Fruit fly (Drosophila melanogaster) whole organism, embryonic: ENCODE measurements around the gene Tango2.
A peak's percentile ranks its signal among the peaks of the same experiment; 100 is the strongest.

Experiments
- Atf6 ChIP-seq: fragments of 200-800 bp; sonication (Bioruptor generic); IDR thresholded peaks from 2 replicates; pipeline ENCODE4 v1.3.6; 2022; ENCODE audit warnings: missing biosample characterization, missing genetic modification characterization
- BtbVII ChIP-seq: fragments of 200-800 bp; sonication (Bioruptor generic); optimal IDR thresholded peaks from 3 replicates; lab custom pipeline; 2017; ENCODE audit warnings: missing biosample characterization, mild to moderate bottlenecking, missing genetic modification characterization
- CG10979 ChIP-seq: fragments of 200-800 bp; sonication (Bioruptor generic); optimal IDR thresholded peaks from 2 replicates; lab custom pipeline; 2018; ENCODE audit warnings: missing biosample characterization, mild to moderate bottlenecking, missing genetic modification characterization, moderate library complexity
- CG11695 ChIP-seq: fragments of 200-800 bp; sonication (Bioruptor generic); IDR thresholded peaks from 3 replicates; pipeline ENCODE4 v1.3.6; 2022; ENCODE audit warnings: missing biosample characterization, missing genetic modification characterization
- CG12104 ChIP-seq: fragments of 200-800 bp; sonication (Bioruptor generic); optimal IDR thresholded peaks from 3 replicates; lab custom pipeline; 2016; ENCODE audit warnings: missing biosample characterization, missing genetic modification characterization
- CG13287 ChIP-seq: fragments of 200-800 bp; sonication (Bioruptor generic); IDR thresholded peaks from 2 replicates; pipeline ENCODE4 v1.3.6; 2022; ENCODE audit warnings: missing biosample characterization, missing genetic modification characterization; ENCODE audit not compliant: partially characterized antibody
- CG13894 ChIP-seq: fragments of 200-800 bp; sonication (Bioruptor generic); optimal IDR thresholded peaks from 3 replicates; lab custom pipeline; 2018; ENCODE audit warnings: missing biosample characterization, mild to moderate bottlenecking, missing genetic modification characterization, moderate library complexity
- CG14014 ChIP-seq: fragments of 200-800 bp; sonication (Bioruptor generic); IDR thresholded peaks from 2 replicates; pipeline ENCODE4 v1.3.6; 2022; ENCODE audit warnings: missing biosample characterization, missing genetic modification characterization
- CG15011 ChIP-seq: fragments of 200-800 bp; sonication (Bioruptor generic); optimal IDR thresholded peaks from 3 replicates; lab custom pipeline; 2018; ENCODE audit warnings: missing biosample characterization, mild to moderate bottlenecking, missing genetic modification characterization
- CG1529 ChIP-seq: fragments of 200-800 bp; sonication (Bioruptor generic); optimal IDR thresholded peaks from 3 replicates; lab custom pipeline; 2018; ENCODE audit warnings: missing biosample characterization, missing genetic modification characterization
- CG15479 ChIP-seq: fragments of 200-800 bp; sonication (Bioruptor generic); optimal IDR thresholded peaks from 3 replicates; lab custom pipeline; 2019; ENCODE audit warnings: missing biosample characterization, mild to moderate bottlenecking, missing genetic modification characterization, moderate library complexity
- CG15696 ChIP-seq: fragments of 200-800 bp; sonication (Bioruptor generic); optimal IDR thresholded peaks from 2 replicates; lab custom pipeline; 2019; ENCODE audit warnings: missing biosample characterization, mild to moderate bottlenecking, missing genetic modification characterization, moderate library complexity
- CG16813 ChIP-seq: fragments of 200-800 bp; sonication (Bioruptor generic); IDR thresholded peaks from 3 replicates; pipeline ENCODE4 v1.3.6; 2022; ENCODE audit warnings: missing biosample characterization, missing genetic modification characterization; ENCODE audit not compliant: partially characterized antibody
- CG4424 ChIP-seq: fragments of 200-800 bp; sonication (Bioruptor generic); optimal IDR thresholded peaks from 3 replicates; lab custom pipeline; 2016; ENCODE audit warnings: missing biosample characterization, missing genetic modification characterization
- CG4730 ChIP-seq: fragments of 200-800 bp; sonication (Bioruptor generic); IDR thresholded peaks from 2 replicates; pipeline ENCODE4 v1.3.6; 2022; ENCODE audit warnings: missing biosample characterization, missing genetic modification characterization
- CG4820 ChIP-seq: fragments of 200-800 bp; sonication (Bioruptor generic); optimal IDR thresholded peaks from 3 replicates; lab custom pipeline; 2016; ENCODE audit warnings: missing biosample characterization, missing genetic modification characterization
- CG6272 ChIP-seq: fragments of 200-800 bp; sonication (Bioruptor generic); IDR thresholded peaks from 2 replicates; pipeline ENCODE4 v1.3.6; 2022; ENCODE audit warnings: missing biosample characterization, missing genetic modification characterization
- CG6765 ChIP-seq: fragments of 200-800 bp; sonication (Bioruptor generic); optimal IDR thresholded peaks from 3 replicates; lab custom pipeline; 2017; ENCODE audit warnings: missing biosample characterization, mild to moderate bottlenecking, missing genetic modification characterization
- CG7271 ChIP-seq: fragments of 200-800 bp; sonication (Bioruptor generic); optimal IDR thresholded peaks from 2 replicates; lab custom pipeline; 2018; ENCODE audit warnings: missing biosample characterization, mild to moderate bottlenecking, missing genetic modification characterization, moderate library complexity
- CG8089 ChIP-seq: fragments of 200-800 bp; sonication (Bioruptor generic); optimal IDR thresholded peaks from 3 replicates; lab custom pipeline; 2016; ENCODE audit warnings: missing biosample characterization, missing genetic modification characterization
- D19B ChIP-seq: fragments of 200-800 bp; sonication (Bioruptor generic); optimal IDR thresholded peaks from 2 replicates; lab custom pipeline; 2017; ENCODE audit warnings: missing biosample characterization, mild to moderate bottlenecking, missing genetic modification characterization
- Dref ChIP-seq: fragments of 200-800 bp; sonication (Bioruptor generic); IDR thresholded peaks from 2 replicates; pipeline ENCODE4 v1.3.6; 2022; ENCODE audit warnings: missing biosample characterization, missing genetic modification characterization
- E2f2 ChIP-seq: fragments of 200-800 bp; sonication (Bioruptor generic); IDR thresholded peaks from 2 replicates; pipeline ENCODE4 v1.3.6; 2022; ENCODE audit warnings: missing biosample characterization, missing genetic modification characterization
- Ets97D ChIP-seq: fragments of 200-800 bp; sonication (Bioruptor generic); optimal IDR thresholded peaks from 3 replicates; lab custom pipeline; 2016; ENCODE audit warnings: missing biosample characterization, missing genetic modification characterization
- Fer1 ChIP-seq: fragments of 200-800 bp; sonication (Bioruptor generic); optimal IDR thresholded peaks from 2 replicates; lab custom pipeline; 2017; ENCODE audit warnings: missing biosample characterization, mild to moderate bottlenecking, missing genetic modification characterization
- Jarid2 ChIP-seq: fragments of 200-800 bp; sonication (Bioruptor generic); optimal IDR thresholded peaks from 3 replicates; lab custom pipeline; 2017; ENCODE audit warnings: mild to moderate bottlenecking, missing biosample characterization, missing genetic modification reagents, missing genetic modification characterization
- Kr ChIP-seq: fragments of 200-800 bp; sonication (Bioruptor generic); optimal IDR thresholded peaks from 2 replicates; lab custom pipeline; 2017; ENCODE audit warnings: missing biosample characterization, mild to moderate bottlenecking, missing genetic modification characterization
- Mes4 ChIP-seq: fragments of 200-800 bp; sonication (Bioruptor generic); optimal IDR thresholded peaks from 2 replicates; lab custom pipeline; 2016; ENCODE audit warnings: missing biosample characterization, missing genetic modification characterization
- Oli ChIP-seq: fragments of 200-800 bp; sonication (Bioruptor generic); optimal IDR thresholded peaks from 2 replicates; lab custom pipeline; 2018; ENCODE audit warnings: missing biosample characterization, mild to moderate bottlenecking, missing genetic modification characterization, moderate library complexity
- Sin3A ChIP-seq: fragments of >200 bp; optimal IDR thresholded peaks from 2 replicates; lab custom pipeline; 2018
- Sox102F ChIP-seq: fragments of 200-800 bp; sonication (Bioruptor generic); optimal IDR thresholded peaks from 2 replicates; lab custom pipeline; 2018; ENCODE audit warnings: missing biosample characterization, mild to moderate bottlenecking, missing genetic modification characterization, moderate library complexity
- TFAM ChIP-seq: fragments of 200-800 bp; sonication (Bioruptor generic); optimal IDR thresholded peaks from 2 replicates; lab custom pipeline; 2017; ENCODE audit warnings: missing biosample characterization, missing genetic modification characterization, inconsistent platforms
- al ChIP-seq: fragments of 200-800 bp; sonication (Bioruptor generic); IDR thresholded peaks from 2 replicates; pipeline ENCODE4 v1.3.6; 2022; ENCODE audit warnings: missing biosample characterization, missing genetic modification characterization
- ash1 ChIP-seq: fragments of 200-800 bp; sonication (Bioruptor generic); optimal IDR thresholded peaks from 2 replicates; lab custom pipeline; 2018; ENCODE audit warnings: missing biosample characterization, mild to moderate bottlenecking, missing genetic modification characterization
- chinmo ChIP-seq: fragments of 200-800 bp; sonication (Bioruptor generic); IDR thresholded peaks from 4 replicates; pipeline ENCODE4 v1.3.6; 2022; ENCODE audit warnings: missing biosample characterization, missing genetic modification characterization; ENCODE audit not compliant: partially characterized antibody
- dati ChIP-seq: fragments of 200-800 bp; sonication (Bioruptor generic); IDR thresholded peaks from 2 replicates; pipeline ENCODE4 v1.3.6; 2022; ENCODE audit warnings: missing biosample characterization, missing genetic modification characterization
- fu2 ChIP-seq: fragments of 200-800 bp; sonication (Bioruptor generic); optimal IDR thresholded peaks from 2 replicates; lab custom pipeline; 2016; ENCODE audit warnings: missing biosample characterization, missing genetic modification characterization
- gcm2 ChIP-seq: fragments of 200-800 bp; sonication (Bioruptor generic); optimal IDR thresholded peaks from 2 replicates; lab custom pipeline; 2016; ENCODE audit warnings: missing biosample characterization, missing genetic modification characterization
- gsb ChIP-seq: fragments of 200-800 bp; sonication (Bioruptor generic); IDR thresholded peaks from 2 replicates; pipeline ENCODE4 v1.3.6; 2022; ENCODE audit warnings: missing biosample characterization, missing genetic modification characterization
- gt ChIP-seq: fragments of 200-800 bp; sonication (Bioruptor generic); IDR thresholded peaks from 2 replicates; pipeline ENCODE4 v1.3.6; 2022; ENCODE audit warnings: missing biosample characterization, missing genetic modification characterization
- insv ChIP-seq, 2 experiments: fragments of 200-800 bp; sonication (Bioruptor generic); optimal IDR thresholded peaks; 3 replicates each; lab custom pipeline; 2016 to 2018; ENCODE audit warnings: missing biosample characterization in 2 of 2, missing genetic modification characterization in 2 of 2
- jing ChIP-seq: fragments of 200-800 bp; sonication (Bioruptor generic); optimal IDR thresholded peaks from 2 replicates; lab custom pipeline; 2018; ENCODE audit warnings: missing biosample characterization, mild to moderate bottlenecking, missing genetic modification characterization
- knrl ChIP-seq: fragments of 200-800 bp; sonication (Bioruptor generic); IDR thresholded peaks from 3 replicates; pipeline ENCODE4 v1.3.6; 2022; ENCODE audit warnings: missing biosample characterization, missing genetic modification characterization; ENCODE audit not compliant: partially characterized antibody
- lilli ChIP-seq: fragments of 200-800 bp; sonication (Bioruptor generic); optimal IDR thresholded peaks from 3 replicates; lab custom pipeline; 2016; ENCODE audit warnings: missing biosample characterization, missing genetic modification characterization
- lola ChIP-seq, 3 experiments: fragments of >200 bp in 2 of 3; fragments of 200-800 bp in 1 of 3; sonication (Bioruptor generic) in 1 of 3; optimal IDR thresholded peaks; 2 replicates each; lab custom pipeline; 2017 to 2019; ENCODE audit warnings: missing biosample characterization in 3 of 3, missing genetic modification characterization in 3 of 3, mild to moderate bottlenecking in 1 of 3, moderate library complexity in 1 of 3
- maf-S ChIP-seq: fragments of 200-800 bp; sonication (Bioruptor generic); optimal IDR thresholded peaks from 2 replicates; lab custom pipeline; 2016; ENCODE audit warnings: missing biosample characterization, missing genetic modification characterization
- mld ChIP-seq: fragments of 200-800 bp; sonication (Bioruptor generic); IDR thresholded peaks from 3 replicates; pipeline ENCODE4 v1.3.6; 2022; ENCODE audit warnings: missing biosample characterization, missing genetic modification characterization; ENCODE audit not compliant: partially characterized antibody
- oc ChIP-seq: fragments of 200-800 bp; sonication (Bioruptor generic); optimal IDR thresholded peaks from 2 replicates; lab custom pipeline; 2018; ENCODE audit warnings: missing biosample characterization, mild to moderate bottlenecking, missing genetic modification characterization, moderate library complexity
- schlank ChIP-seq: fragments of 200-800 bp; sonication (Bioruptor generic); optimal IDR thresholded peaks from 2 replicates; lab custom pipeline; 2018; ENCODE audit warnings: missing biosample characterization, mild to moderate bottlenecking, missing genetic modification characterization
- ssp ChIP-seq: fragments of 200-800 bp; sonication (Bioruptor generic); IDR thresholded peaks from 2 replicates; pipeline ENCODE4 v1.3.6; 2022; ENCODE audit warnings: missing biosample characterization, missing genetic modification characterization
- tin ChIP-seq: fragments of 200-800 bp; sonication (Bioruptor generic); optimal IDR thresholded peaks from 3 replicates; lab custom pipeline; 2016; ENCODE audit warnings: missing biosample characterization, missing genetic modification characterization

Tango2 gene

DNA sequence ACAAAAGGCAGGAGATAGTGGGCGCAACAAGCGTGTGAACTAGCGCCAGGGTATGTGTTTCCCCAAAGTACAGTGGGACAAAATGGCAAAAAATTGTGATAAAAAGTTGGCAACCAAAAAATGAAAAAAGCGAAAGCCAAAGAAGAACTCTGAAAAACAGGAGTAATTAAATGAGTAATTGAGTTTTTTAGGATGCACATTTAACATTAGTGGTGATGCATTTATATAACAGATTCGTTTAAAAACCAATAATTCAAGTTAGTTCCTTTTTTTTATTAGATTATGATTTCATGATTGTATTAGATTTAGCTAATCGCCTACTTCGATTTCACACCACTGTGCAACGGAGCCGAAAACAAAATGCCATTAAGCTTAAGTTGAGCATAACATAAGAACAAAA, 44.4 kb upstream of the Tango2 start (continued):
- TF ChIP-seq ash1 (GFP tag; lab: Kevin White, UChicago) (no peak), jing (GFP tag; lab: Kevin White, UChicago) (peak; percentile 8), CG1529 (GFP tag; lab: Kevin White, UChicago) (peak; percentile 43), Ets97D (no peak), ssp (GFP tag; lab: Robert Waterston, UW) (peak; percentile 36; the same call in 1 of the 2 replicates), CG4820 (GFP tag; lab: Kevin White, UChicago) (peak; percentile 52), Dref (GFP tag; lab: Robert Waterston, UW) (no peak), CG6272 (no peak), D19B (GFP tag; lab: Kevin White, UChicago) (peak; percentile 20), insv (GFP tag; optimal IDR thresholded peaks at IDR 0.05; lab: Kevin White, UChicago) (no peak), CG4424 (peak; percentile 59), Oli (tag; lab: Kevin White, UChicago) (peak; percentile 77), chinmo (GFP tag; lab: Robert Waterston, UW) (no peak), Sin3A (lab: Kevin White, UChicago) (no peak), CG12104 (GFP tag; lab: Kevin White, UChicago) (peak; percentile 9), CG13287 (GFP tag; lab: Robert Waterston, UW) (no peak), CG8089 (GFP tag; lab: Kevin White, UChicago) (no peak), oc (tag; lab: Kevin White, UChicago) (no peak), mld (GFP tag; lab: Robert Waterston, UW) (no peak), CG14014 (GFP tag; lab: Robert Waterston, UW) (0 out of 2 replicates have a peak, but pooled peaks have one; percentile 27), CG13894 (tag; lab: Kevin White, UChicago) (peak; percentile 1), fu2 (peak; percentile 13), lola (GFP tag; optimal IDR thresholded peaks at IDR 0.05; lab: Kevin White, UChicago) (peak in 1 of 3 experiments; percentile 70), E2f2 (no peak), CG7271 (tag; lab: Kevin White, UChicago) (no peak), Jarid2 (GFP tag; lab: Kevin White, UChicago) (peak; percentile 7), CG15479 (GFP tag; lab: Kevin White, UChicago) (no peak), TFAM (GFP tag; lab: Kevin White, UChicago) (no peak), gt (GFP tag; lab: Robert Waterston, UW) (no peak), schlank (tag; lab: Kevin White, UChicago) (no peak), maf-S (GFP tag; lab: Kevin White, UChicago) (peak; percentile 8), CG6765 (GFP tag; lab: Kevin White, UChicago) (no peak), al (GFP tag; lab: Robert Waterston, UW) (peak; percentile 30; the same call in 1 of the 2 replicates), CG15696 (no peak), Mes4 (no peak), gsb (GFP tag; lab: Robert Waterston, UW) (no peak), tin (GFP tag; lab: Kevin White, UChicago) (peak; percentile 42), CG16813 (GFP tag; lab: Robert Waterston, UW) (no peak), CG11695 (peak; percentile 68; the same call in 2 of the 3 replicates), gcm2 (GFP tag; lab: Kevin White, UChicago) (no peak), dati (GFP tag; lab: Robert Waterston, UW) (no peak), knrl (no peak), Atf6 (GFP tag; lab: Robert Waterston, UW) (peak; percentile 49; the same call in 1 of the 2 replicates), BtbVII (GFP tag; lab: Kevin White, UChicago) (peak; percentile 29), Kr (GFP tag; lab: Kevin White, UChicago) (no peak), Fer1 (GFP tag; lab: Kevin White, UChicago) (peak; percentile 70), CG15011 (GFP tag; lab: Kevin White, UChicago) (peak; percentile 22), CG10979 (peak; percentile 75), CG4730 (peak; percentile 35; the same call in 1 of the 2 replicates), lilli (GFP tag; lab: Kevin White, UChicago) (peak; percentile 64), Sox102F (GFP tag; lab: Kevin White, UChicago) (peak; percentile 74)
